Worm (Caenorhabditis elegans): ENCODE measurements around the gene srh-283.

The srh-283 gene

DNA sequence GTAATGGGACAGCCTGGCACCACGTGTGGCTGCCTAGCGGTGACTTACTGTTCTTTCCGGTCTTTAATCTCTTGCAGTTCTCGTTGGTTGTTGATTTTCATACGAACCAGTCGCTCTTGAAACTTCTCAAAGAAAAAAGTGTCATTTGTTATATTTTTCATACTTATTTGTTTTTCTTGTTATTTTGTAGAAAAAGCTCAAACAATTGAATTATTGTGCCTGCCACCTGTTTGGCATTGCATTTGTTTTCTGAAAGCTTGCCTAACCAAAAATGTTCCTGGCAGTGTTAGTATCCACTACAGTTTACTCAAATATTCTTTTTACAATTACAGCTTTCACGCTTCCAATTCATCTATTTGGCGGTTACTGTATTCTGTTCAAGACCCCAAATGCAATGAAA lies at the start of gene srh-283, which contains the start of gene C47A10.16:
TSS of gene srh-283 (plus strand) at position 272 of the 400 bp plus-strand sequence.
TSS of gene C47A10.16 (minus strand) at position 101 of the 400 bp plus-strand sequence.
- TF ChIP-seq tbx-2 (tag; optimal IDR thresholded peaks at IDR 0.05), result no peak
- no peak for TF ChIP-seq elt-1 (tag; optimal IDR thresholded peaks at IDR 0.05)
- no peak for TF ChIP-seq ceh-82 (tag; optimal IDR thresholded peaks at IDR 0.05)
- TF ChIP-seq ZK546.5 (tag; optimal IDR thresholded peaks at IDR 0.05), result no peak
- TF ChIP-seq pqm-1 (tag; optimal IDR thresholded peaks at IDR 0.05), result no peak
- no peak for TF ChIP-seq nhr-28 (tag; optimal IDR thresholded peaks at IDR 0.05)
- TF ChIP-seq elt-3 (tag; optimal IDR thresholded peaks at IDR 0.05), result no peak
- no peak for TF ChIP-seq nhr-25 (tag; optimal IDR thresholded peaks at IDR 0.05)
- TF ChIP-seq jun-1 (tag; optimal IDR thresholded peaks at IDR 0.05), result no peak
- TF ChIP-seq daf-12 (tag; optimal IDR thresholded peaks at IDR 0.05), result no peak
- TF ChIP-seq ceh-16 (tag; optimal IDR thresholded peaks at IDR 0.05), result no peak
- no peak for TF ChIP-seq nhr-11 (tag; optimal IDR thresholded peaks at IDR 0.05)
- no peak for TF ChIP-seq aly-2 (tag; optimal IDR thresholded peaks at IDR 0.05)
- no peak for TF ChIP-seq nhr-76 (tag; optimal IDR thresholded peaks at IDR 0.05)
- no peak for TF ChIP-seq pha-4 (tag; optimal IDR thresholded peaks at IDR 0.05)
- no peak for TF ChIP-seq nhr-67 (tag; optimal IDR thresholded peaks at IDR 0.05)
- no peak for TF ChIP-seq zag-1 (tag; optimal IDR thresholded peaks at IDR 0.05)
- TF ChIP-seq nhr-23 (tag; optimal IDR thresholded peaks at IDR 0.05), result no peak
- TF ChIP-seq lin-15B (tag; optimal IDR thresholded peaks at IDR 0.05), result no peak
- no peak for TF ChIP-seq fkh-10 (GFP tag; optimal IDR thresholded peaks at IDR 0.05)

ce11 chrV:17718647-17719046 lies 46.5 kb upstream of the srh-283 start, which contains the start of gene str-77:
str-77 (plus strand) TSS chrV:17718947.
- TF ChIP-seq eor-1 (tag; optimal IDR thresholded peaks at IDR 0.05) (no peak), fkh-10 (GFP tag; optimal IDR thresholded peaks at IDR 0.05) (no peak), nhr-76 (tag; optimal IDR thresholded peaks at IDR 0.05) (no peak), ceh-28 (tag; optimal IDR thresholded peaks at IDR 0.05) (no peak), nhr-23 (tag; optimal IDR thresholded peaks at IDR 0.05) (no peak), zag-1 (tag; optimal IDR thresholded peaks at IDR 0.05) (no peak), jun-1 (tag; optimal IDR thresholded peaks at IDR 0.05) (no peak), unc-62 (GFP tag; optimal IDR thresholded peaks at IDR 0.05) (no peak), egl-27 (tag; optimal IDR thresholded peaks at IDR 0.05) (no peak), elt-2 (tag; optimal IDR thresholded peaks at IDR 0.05) (no peak), lsy-12 (tag; optimal IDR thresholded peaks at IDR 0.05) (no peak), nhr-77 (tag; optimal IDR thresholded peaks at IDR 0.05) (no peak), elt-1 (tag; optimal IDR thresholded peaks at IDR 0.05) (no peak), lin-15B (tag; optimal IDR thresholded peaks at IDR 0.05) (no peak), sea-2 (GFP tag; optimal IDR thresholded peaks at IDR 0.05) (no peak), ZK546.5 (tag; optimal IDR thresholded peaks at IDR 0.05) (no peak), unc-39 (tag; optimal IDR thresholded peaks at IDR 0.05) (no peak), pqm-1 (tag; optimal IDR thresholded peaks at IDR 0.05) (no peak), daf-12 (tag; optimal IDR thresholded peaks at IDR 0.05) (no peak), tbx-2 (tag; optimal IDR thresholded peaks at IDR 0.05) (no peak)

ce11 chrV:17721709-17722108 lies 43.4 kb upstream of the srh-283 start:
- TF ChIP-seq jun-1 (tag; optimal IDR thresholded peaks at IDR 0.05) (peak; percentile 84), elt-2 (tag; optimal IDR thresholded peaks at IDR 0.05) (peak; percentile 99), lin-39 (tag; optimal IDR thresholded peaks at IDR 0.05) (no peak), pha-4 (tag; optimal IDR thresholded peaks at IDR 0.05) (peak; percentile 47), fkh-10 (GFP tag; optimal IDR thresholded peaks at IDR 0.05) (no peak), pqm-1 (tag; optimal IDR thresholded peaks at IDR 0.05) (peak; percentile 98), egl-27 (tag; optimal IDR thresholded peaks at IDR 0.05) (peak; percentile 35), ceh-28 (tag; optimal IDR thresholded peaks at IDR 0.05) (peak; percentile 19)

DNA sequence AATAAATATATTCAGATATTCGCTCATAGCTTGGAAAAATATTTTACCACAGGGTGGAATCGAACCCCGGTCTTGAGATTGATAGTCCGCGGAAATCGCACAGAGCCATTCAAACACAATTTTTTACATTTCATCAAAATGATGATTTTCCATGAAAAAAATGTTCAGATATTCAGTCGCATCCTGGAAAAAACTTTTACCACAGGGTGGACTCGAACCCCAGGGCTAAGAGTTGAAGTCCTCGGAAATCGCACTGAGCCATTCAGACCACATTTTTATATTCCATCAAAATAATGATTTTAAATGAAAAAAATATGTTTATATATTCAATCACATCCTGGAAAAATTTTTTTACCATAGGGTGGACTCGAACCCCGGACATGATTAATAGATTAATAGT lies 42.6 kb upstream of the srh-283 start:
- TF ChIP-seq nhr-67 (tag; optimal IDR thresholded peaks at IDR 0.05), result no peak
- TF ChIP-seq nhr-77 (tag; optimal IDR thresholded peaks at IDR 0.05), result no peak

ce11 chrV:17723142-17723781 lies 41.9 kb upstream of the srh-283 start:
- TF ChIP-seq elt-2 (tag; optimal IDR thresholded peaks at IDR 0.05) (peak; percentile 52), ztf-4 (tag; optimal IDR thresholded peaks at IDR 0.05) (no peak), nhr-23 (tag; optimal IDR thresholded peaks at IDR 0.05) (peak; percentile 8), pha-4 (tag; optimal IDR thresholded peaks at IDR 0.05) (peak; percentile 20), pqm-1 (tag; optimal IDR thresholded peaks at IDR 0.05) (peak; percentile 58)

Measured in whole organism, L3 larva.